Worm (Caenorhabditis elegans) whole organism, L4 larva: ENCODE measurements around the gene C46C2.3.

Experiments
- Y48G9A.11 ChIP-seq: fragments of 200-800 bp; sonication (Bioruptor generic); IDR thresholded peaks from 2 replicates; pipeline ENCODE4 v1.3.6; 2022; ENCODE audit warnings: missing genetic modification reagents, missing genetic modification characterization, missing compliant biosample characterization
- aha-1 ChIP-seq: fragments of 150-350 bp; peaks from one replicate; lab custom pipeline; 2014; ENCODE audit warnings: missing biosample characterization, missing genetic modification characterization
- cey-2 ChIP-seq: sonication (generic microtip); optimal IDR thresholded peaks from 3 replicates; lab custom pipeline; 2017; ENCODE audit warnings: missing genetic modification characterization, mild to moderate bottlenecking, missing compliant biosample characterization, antibody characterized with exemption, borderline replicate concordance; ENCODE audit not compliant: insufficient read depth
- hlh-30 ChIP-seq: sonication (generic microtip); optimal IDR thresholded peaks from 2 replicates; lab custom pipeline; 2017; ENCODE audit warnings: antibody characterized with exemption, mild to moderate bottlenecking, missing genetic modification characterization, missing compliant biosample characterization; ENCODE audit not compliant: insufficient read depth
- lin-13 ChIP-seq: fragments of 150-350 bp; optimal IDR thresholded peaks from 2 replicates; lab custom pipeline; 2014; ENCODE audit warnings: missing biosample characterization, missing genetic modification reagents, missing genetic modification characterization
- lin-15B ChIP-seq: fragments of 150-350 bp; sonication (generic microtip); optimal IDR thresholded peaks from 3 replicates; lab custom pipeline; 2014; ENCODE audit warnings: missing biosample characterization, missing genetic modification characterization
- mes-2 ChIP-seq: sonication (generic microtip); optimal IDR thresholded peaks from 2 replicates; lab custom pipeline; 2016; ENCODE audit warnings: missing genotype, mild to moderate bottlenecking, missing genetic modification characterization, missing compliant biosample characterization; ENCODE audit not compliant: poor library complexity, severe bottlenecking
- nhr-25 ChIP-seq: sonication (generic microtip); optimal IDR thresholded peaks from 2 replicates; lab custom pipeline; 2017; ENCODE audit warnings: missing genetic modification characterization, mild to moderate bottlenecking, missing compliant biosample characterization, antibody characterized with exemption, moderate library complexity, borderline replicate concordance; ENCODE audit not compliant: insufficient read depth
- skn-1 ChIP-seq: fragments of 150-350 bp; optimal IDR thresholded peaks from 2 replicates; lab custom pipeline; 2014; ENCODE audit warnings: missing biosample characterization, missing genetic modification characterization
- unc-62 ChIP-seq, 3 experiments: fragments of 150-350 bp in 1 of 3; sonication (generic microtip); optimal IDR thresholded peaks in 2 of 3; peaks in 1 of 3; 1 replicate in 1 of 3; 2 replicates in 2 of 3; lab custom pipeline; 2014 to 2017; ENCODE audit warnings: missing biosample characterization in 3 of 3, missing genetic modification characterization in 3 of 3, missing genetic modification reagents in 3 of 3, missing genotype in 1 of 3
- vab-7 ChIP-seq: fragments of 200-800 bp; sonication (Bioruptor generic); IDR thresholded peaks from 2 replicates; pipeline ENCODE4 v1.3.6; 2022; ENCODE audit warnings: missing genetic modification reagents, missing genetic modification characterization, missing compliant biosample characterization
- zfp-2 ChIP-seq: sonication (generic microtip); optimal IDR thresholded peaks from 2 replicates; lab custom pipeline; 2016; ENCODE audit warnings: mild to moderate bottlenecking, missing genetic modification characterization, missing compliant biosample characterization

Gene C46C2.3

ce11 chrIV:9268916-9269315 lies 44.0 kb downstream of the C46C2.3 start:
- TF ChIP-seq vab-7 (GFP tag; lab: Robert Waterston, UW) (no peak), zfp-2 (tag; lab: Kevin White, UChicago) (no peak), skn-1 (tag; lab: Kevin White, UChicago) (no peak), nhr-25 (tag; lab: Kevin White, UChicago) (no peak), cey-2 (tag; lab: Kevin White, UChicago) (no peak), Y48G9A.11 (GFP tag; lab: Robert Waterston, UW) (no peak)
- TF ChIP-seq, all 104 proteins: peak for 0

ce11 chrIV:9269796-9270195 lies 44.9 kb downstream of the C46C2.3 start, which contains the start of gene flh-3:
Gene flh-3, plus strand, starts transcription at chrIV:9270096.
- TF ChIP-seq lin-15B (tag; lab: Kevin White, UChicago) (no peak), aha-1 (tag; lab: Kevin White, UChicago) (no peak), mes-2 (no peak), hlh-30 (tag; lab: Kevin White, UChicago) (no peak)

ce11 chrIV:9274008-9274529 lies 49.1 kb downstream of the C46C2.3 start, which contains the start of gene nmy-3:
Gene nmy-3, plus strand, starts transcription at chrIV:9274479.
- TF ChIP-seq unc-62 (GFP tag; optimal IDR thresholded peaks at IDR 0.05 in 1 of 2; lab: Kevin White, UChicago), result peak in 1 of 2 experiments; percentile 91
- no peak for TF ChIP-seq unc-62 (tag; optimal IDR thresholded peaks at IDR 0.05; lab: Kevin White, UChicago)
- no peak for TF ChIP-seq lin-13 (GFP tag; lab: Kevin White, UChicago)
